Fruit fly (Drosophila melanogaster): ENCODE results near the gene CG43739.

The CG43739 gene

DNA sequence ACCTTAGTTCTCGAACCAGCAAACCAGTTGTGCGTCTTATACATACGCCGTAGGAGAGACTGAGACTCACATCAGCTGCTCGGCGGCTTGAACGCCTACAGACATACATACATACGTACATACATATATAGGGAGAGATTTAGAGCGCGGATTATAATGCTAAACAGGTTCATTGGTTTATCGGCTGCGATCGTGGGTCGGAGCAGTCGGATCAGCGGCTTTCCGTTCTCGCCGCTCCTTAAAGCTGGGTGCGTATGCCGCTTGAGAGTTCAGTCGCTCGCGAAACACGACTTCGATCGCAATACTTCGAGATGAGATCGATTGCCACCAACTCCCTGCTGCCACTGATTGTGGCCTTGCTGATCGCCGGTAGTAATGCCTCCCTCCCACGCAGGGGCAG, 93.5 kb downstream of the CG43739 start (continued):
- TF ChIP-seq knrl (GFP tag; IDR thresholded peaks at IDR 0.05; ENCODE audit: partially characterized antibody) (no peak), Dad (GFP tag; optimal IDR thresholded peaks at IDR 0.05) (no peak), ERR (GFP tag; optimal IDR thresholded peaks at IDR 0.05) (no peak), Awh (GFP tag; IDR thresholded peaks at IDR 0.05) (no peak), CG8924 (tag; optimal IDR thresholded peaks at IDR 0.05) (no peak), D19A (tag; optimal IDR thresholded peaks at IDR 0.05) (no peak), NK7.1 (GFP tag; optimal IDR thresholded peaks at IDR 0.05) (no peak), CG2712 (tag; optimal IDR thresholded peaks at IDR 0.05) (no peak), CG10543 (GFP tag; optimal IDR thresholded peaks at IDR 0.05) (no peak), CG16779 (GFP tag; IDR thresholded peaks at IDR 0.05) (no peak), repo (GFP tag; optimal IDR thresholded peaks at IDR 0.05) (no peak), fu2 (GFP tag; optimal IDR thresholded peaks at IDR 0.05) (no peak), CG17568 (GFP tag; optimal IDR thresholded peaks at IDR 0.05) (no peak), br (optimal IDR thresholded peaks at IDR 0.05) (no peak), Trl (optimal IDR thresholded peaks at IDR 0.05) (peak in 1 of 2 experiments; percentile 7), Trl (GFP tag; optimal IDR thresholded peaks at IDR 0.05) (no peak), jumu (GFP tag; optimal IDR thresholded peaks at IDR 0.05) (no peak), CG15601 (tag; optimal IDR thresholded peaks at IDR 0.05) (no peak), CG11085 (GFP tag; IDR thresholded peaks at IDR 0.05) (no peak), Xbp1 (GFP tag; optimal IDR thresholded peaks at IDR 0.05) (no peak), jing (GFP tag; optimal IDR thresholded peaks at IDR 0.05) (no peak), CG32532 (GFP tag; IDR thresholded peaks at IDR 0.05) (0 out of 2 replicates have a peak, but pooled peaks have one; percentile 23), CG12299 (tag; optimal IDR thresholded peaks at IDR 0.05) (no peak), row (GFP tag; IDR thresholded peaks at IDR 0.05) (no peak), CG8290 (GFP tag; optimal IDR thresholded peaks at IDR 0.05) (no peak), CG8290 (tag; optimal IDR thresholded peaks at IDR 0.05) (peak in 1 of 2 experiments; percentile 15), CG15696 (tag; optimal IDR thresholded peaks at IDR 0.05) (no peak), pan (optimal IDR thresholded peaks at IDR 0.05) (no peak), pan (GFP tag; optimal IDR thresholded peaks at IDR 0.05 in 1 of 2, IDR thresholded peaks at IDR 0.05 in 1 of 2) (no peak), HHEX (GFP tag; optimal IDR thresholded peaks at IDR 0.05) (no peak), CG12104 (GFP tag; optimal IDR thresholded peaks at IDR 0.05) (no peak), ranshi (GFP tag; IDR thresholded peaks at IDR 0.05) (no peak), CG10321 (GFP tag; IDR thresholded peaks at IDR 0.05) (no peak), Atf6 (GFP tag; IDR thresholded peaks at IDR 0.05) (no peak), kni (GFP tag; optimal IDR thresholded peaks at IDR 0.05) (peak; percentile 75), CG10274 (GFP tag; optimal IDR thresholded peaks at IDR 0.05) (no peak), CG8281 (tag; optimal IDR thresholded peaks at IDR 0.05) (no peak), CG17802 (tag; optimal IDR thresholded peaks at IDR 0.05) (no peak), CG9215 (GFP tag; IDR thresholded peaks at IDR 0.05) (no peak), CG11456 (GFP tag; IDR thresholded peaks at IDR 0.05) (no peak), sim (GFP tag; IDR thresholded peaks at IDR 0.05) (no peak), CG7786 (GFP tag; optimal IDR thresholded peaks at IDR 0.05) (no peak), Dp (GFP tag; optimal IDR thresholded peaks at IDR 0.05) (no peak), CG6791 (GFP tag; IDR thresholded peaks at IDR 0.05; ENCODE audit: partially characterized antibody) (no peak), nom (GFP tag; optimal IDR thresholded peaks at IDR 0.05) (peak; percentile 41), HLHmδ (GFP tag; optimal IDR thresholded peaks at IDR 0.05) (peak; percentile 28), tll (GFP tag; optimal IDR thresholded peaks at IDR 0.05) (no peak), Drgx (GFP tag; IDR thresholded peaks at IDR 0.05) (no peak), croc (GFP tag; conservative IDR thresholded peaks at IDR 0.05) (no peak), shn (GFP tag; optimal IDR thresholded peaks at IDR 0.05) (no peak), CG10654 (GFP tag; optimal IDR thresholded peaks at IDR 0.05) (no peak), Gsc (GFP tag; IDR thresholded peaks at IDR 0.05) (no peak), CG18262 (tag; optimal IDR thresholded peaks at IDR 0.05) (no peak)
